Worm (Caenorhabditis elegans) whole organism, L2 larva: Measurements from ENCODE around the gene mdt-11.

Experiments
- C34F6.9 ChIP-seq: fragments of 150-350 bp; optimal IDR thresholded peaks from 2 replicates; lab custom pipeline; 2014; ENCODE audit warnings: missing biosample characterization, missing genetic modification characterization
- F13H6.1 ChIP-seq: sonication (generic microtip); optimal IDR thresholded peaks from 2 replicates; lab custom pipeline; 2016; ENCODE audit warnings: missing genetic modification characterization, missing compliant biosample characterization
- Y55F3AM.14 ChIP-seq: fragments of 200-800 bp; sonication (Bioruptor generic); optimal IDR thresholded peaks from 2 replicates; lab custom pipeline; 2018; ENCODE audit warnings: mild to moderate bottlenecking, missing genetic modification characterization, missing compliant biosample characterization
- ZK546.5 ChIP-seq: sonication (generic microtip); optimal IDR thresholded peaks from 2 replicates; lab custom pipeline; 2017; ENCODE audit warnings: missing biosample characterization, missing genetic modification characterization
- ama-1 ChIP-seq: fragments of 150-350 bp; optimal IDR thresholded peaks from 2 replicates; lab custom pipeline; 2018; ENCODE audit warnings: inconsistent platforms
- blmp-1 ChIP-seq: sonication (generic microtip); optimal IDR thresholded peaks from 2 replicates; lab custom pipeline; 2017; ENCODE audit warnings: missing genetic modification characterization, mild to moderate bottlenecking, missing compliant biosample characterization, antibody characterized with exemption, moderate library complexity; ENCODE audit not compliant: insufficient read depth
- ceh-16 ChIP-seq: fragments of 150-350 bp; optimal IDR thresholded peaks from 2 replicates; lab custom pipeline; 2014; ENCODE audit warnings: missing biosample characterization, missing genetic modification characterization
- ceh-82 ChIP-seq: fragments of 150-350 bp; optimal IDR thresholded peaks from 2 replicates; lab custom pipeline; 2014; ENCODE audit warnings: missing biosample characterization, missing genetic modification characterization
- crh-2 ChIP-seq: sonication (generic microtip); optimal IDR thresholded peaks from 2 replicates; lab custom pipeline; 2017; ENCODE audit warnings: missing biosample characterization, missing genetic modification characterization
- egl-27 ChIP-seq: sonication (generic microtip); optimal IDR thresholded peaks from 3 replicates; lab custom pipeline; 2017; ENCODE audit warnings: missing biosample characterization, missing genetic modification reagents, missing genetic modification characterization
- elt-1 ChIP-seq: fragments of 150-350 bp; optimal IDR thresholded peaks from 2 replicates; lab custom pipeline; 2014; ENCODE audit warnings: missing biosample characterization, missing genetic modification characterization
- elt-3 ChIP-seq: sonication (generic microtip); optimal IDR thresholded peaks from 2 replicates; lab custom pipeline; 2017; ENCODE audit warnings: missing biosample characterization, missing genetic modification characterization
- fos-1 ChIP-seq: fragments of 150-350 bp; optimal IDR thresholded peaks from 2 replicates; lab custom pipeline; 2014; ENCODE audit warnings: missing biosample characterization, missing genetic modification characterization
- gmeb-1 ChIP-seq: fragments of 150-350 bp; optimal IDR thresholded peaks from 2 replicates; lab custom pipeline; 2014; ENCODE audit warnings: missing biosample characterization, missing genetic modification characterization
- lin-11 ChIP-seq: fragments of 150-350 bp; sonication (generic microtip); optimal IDR thresholded peaks from 2 replicates; lab custom pipeline; 2014; ENCODE audit warnings: missing biosample characterization, missing genetic modification characterization, inconsistent platforms, mixed read lengths
- lin-13 ChIP-seq: fragments of 150-350 bp; optimal IDR thresholded peaks from 2 replicates; lab custom pipeline; 2014; ENCODE audit warnings: missing biosample characterization, missing genetic modification reagents, missing genetic modification characterization
- lin-39 ChIP-seq: fragments of 150-350 bp; optimal IDR thresholded peaks from 2 replicates; lab custom pipeline; 2014; ENCODE audit warnings: missing biosample characterization, missing genetic modification reagents, missing genetic modification characterization
- lsy-2 ChIP-seq, 2 experiments: fragments of 150-350 bp in 1 of 2; sonication (generic microtip) in 1 of 2; optimal IDR thresholded peaks; 2 replicates each; lab custom pipeline; 2014 to 2017; ENCODE audit warnings: missing biosample characterization in 2 of 2, missing genetic modification characterization in 2 of 2
- mab-5 ChIP-seq: fragments of 150-350 bp; optimal IDR thresholded peaks from 2 replicates; lab custom pipeline; 2014; ENCODE audit warnings: missing biosample characterization, missing genetic modification characterization
- mbf-1 ChIP-seq: sonication (generic microtip); optimal IDR thresholded peaks from 2 replicates; lab custom pipeline; 2017; ENCODE audit warnings: missing biosample characterization, missing genetic modification characterization
- mdl-1 ChIP-seq, 2 experiments: fragments of 150-350 bp in 1 of 2; sonication (generic microtip) in 1 of 2; optimal IDR thresholded peaks; 2 replicates each; lab custom pipeline; 2017; ENCODE audit warnings: missing biosample characterization in 2 of 2, missing genetic modification characterization in 2 of 2
- nhr-10 ChIP-seq: sonication (generic microtip); optimal IDR thresholded peaks from 2 replicates; lab custom pipeline; 2017; ENCODE audit warnings: missing biosample characterization, missing genetic modification characterization
- nhr-11 ChIP-seq: fragments of 150-350 bp; optimal IDR thresholded peaks from 2 replicates; lab custom pipeline; 2014; ENCODE audit warnings: missing biosample characterization, missing genetic modification characterization
- nhr-12 ChIP-seq: fragments of 150-350 bp; optimal IDR thresholded peaks from 2 replicates; lab custom pipeline; 2014; ENCODE audit warnings: missing biosample characterization, missing genetic modification characterization
- nhr-129 ChIP-seq: fragments of 150-350 bp; optimal IDR thresholded peaks from 2 replicates; lab custom pipeline; 2014; ENCODE audit warnings: missing biosample characterization, missing genetic modification characterization
- nhr-237 ChIP-seq: fragments of 150-350 bp; optimal IDR thresholded peaks from 2 replicates; lab custom pipeline; 2014; ENCODE audit warnings: missing biosample characterization, missing genetic modification characterization
- nhr-25 ChIP-seq: fragments of 150-350 bp; sonication (generic microtip); optimal IDR thresholded peaks from 3 replicates; lab custom pipeline; 2014; ENCODE audit warnings: missing biosample characterization, missing genetic modification characterization
- nhr-6 ChIP-seq: fragments of 150-350 bp; optimal IDR thresholded peaks from 2 replicates; lab custom pipeline; 2014; ENCODE audit warnings: missing biosample characterization, missing genetic modification characterization
- sem-4 ChIP-seq: fragments of 150-350 bp; optimal IDR thresholded peaks from 2 replicates; lab custom pipeline; 2014; ENCODE audit warnings: missing biosample characterization, missing genetic modification reagents, missing genetic modification characterization
- skn-1 ChIP-seq: sonication (generic microtip); optimal IDR thresholded peaks from 2 replicates; lab custom pipeline; 2017; ENCODE audit warnings: missing biosample characterization, missing genetic modification characterization
- sma-3 ChIP-seq: sonication (generic microtip); optimal IDR thresholded peaks from 2 replicates; lab custom pipeline; 2016; ENCODE audit warnings: missing genetic modification reagents, missing genetic modification characterization, missing compliant biosample characterization
- sma-9 ChIP-seq, 2 experiments: fragments of 150-350 bp in 1 of 2; sonication (generic microtip) in 1 of 2; optimal IDR thresholded peaks; 2 replicates each; lab custom pipeline; 2014 to 2016; ENCODE audit warnings: missing genetic modification characterization in 2 of 2, mild to moderate bottlenecking in 1 of 2, missing biosample characterization in 1 of 2, missing compliant biosample characterization in 1 of 2, missing genetic modification reagents in 1 of 2, moderate library complexity in 1 of 2
- snpc-4 ChIP-seq: fragments of 150-350 bp; optimal IDR thresholded peaks from 2 replicates; lab custom pipeline; 2014; ENCODE audit warnings: missing biosample characterization, missing genetic modification characterization
- unc-39 ChIP-seq: fragments of 150-350 bp; optimal IDR thresholded peaks from 2 replicates; lab custom pipeline; 2014; ENCODE audit warnings: missing biosample characterization, missing genetic modification characterization
- unc-55 ChIP-seq: fragments of 150-350 bp; sonication (generic microtip); optimal IDR thresholded peaks from 3 replicates; lab custom pipeline; 2014; ENCODE audit warnings: missing biosample characterization, missing genetic modification reagents, missing genetic modification characterization
- unc-62 ChIP-seq: fragments of 150-350 bp; optimal IDR thresholded peaks from 2 replicates; lab custom pipeline; 2014; ENCODE audit warnings: missing biosample characterization, missing genetic modification reagents, missing genetic modification characterization
- zag-1 ChIP-seq: fragments of 150-350 bp; optimal IDR thresholded peaks from 2 replicates; lab custom pipeline; 2014; ENCODE audit warnings: missing biosample characterization, missing genetic modification characterization
- ztf-1 ChIP-seq: fragments of 200-800 bp; sonication (Bioruptor generic); conservative IDR thresholded peaks from 2 replicates; pipeline ENCODE4 v1.3.6; 2022; ENCODE audit warnings: missing genetic modification characterization, missing compliant biosample characterization
- ztf-11 ChIP-seq: sonication (generic microtip); optimal IDR thresholded peaks from 2 replicates; lab custom pipeline; 2017; ENCODE audit warnings: missing biosample characterization, missing genetic modification characterization
- ztf-4 ChIP-seq: fragments of 150-350 bp; optimal IDR thresholded peaks from 2 replicates; lab custom pipeline; 2014; ENCODE audit warnings: missing biosample characterization, missing genetic modification characterization

Gene mdt-11

ce11 chrIII:5018116-5018689 lies 2.8 kb upstream of the mdt-11 start, which contains the start of gene wip-1 (continued):
- TF ChIP-seq nhr-25 (tag; lab: Kevin White, UChicago) (peak; percentile 99), snpc-4 (tag; lab: Kevin White, UChicago) (peak; percentile 88), ama-1 (lab: Kevin White, UChicago) (peak; percentile 66)

ce11 chrIII:5021689-5022088 lies 665 bp downstream of the mdt-11 start, which contains the start of gene R144.3:
Gene R144.3, plus strand, starts transcription at chrIII:5021989.
- no peak for TF ChIP-seq unc-39
- TF ChIP-seq lin-39 (tag; lab: Kevin White, UChicago), result no peak
- TF ChIP-seq ztf-11 (tag; lab: Kevin White, UChicago), result no peak
- no peak for TF ChIP-seq ztf-1 (GFP tag; lab: Robert Waterston, UW)
- no peak for TF ChIP-seq unc-62
- no peak for TF ChIP-seq lsy-2 (tag; optimal IDR thresholded peaks at IDR 0.05; lab: Kevin White, UChicago)
- no peak for TF ChIP-seq nhr-10 (tag; lab: Kevin White, UChicago)
- no peak for TF ChIP-seq crh-2 (tag; lab: Kevin White, UChicago)
- TF ChIP-seq ztf-4, result no peak
- TF ChIP-seq nhr-129 (tag; lab: Kevin White, UChicago), result no peak
- TF ChIP-seq, all 48 proteins: peak for 0

- no peak for TF ChIP-seq sma-9 (GFP tag; optimal IDR thresholded peaks at IDR 0.05; lab: Kevin White, UChicago)
- no peak for TF ChIP-seq sma-9 (tag; optimal IDR thresholded peaks at IDR 0.05; lab: Kevin White, UChicago)
- no peak for TF ChIP-seq mbf-1 (tag; lab: Kevin White, UChicago)
- TF ChIP-seq lin-13 (GFP tag; lab: Kevin White, UChicago), result no peak
- no peak for TF ChIP-seq nhr-11 (tag; lab: Kevin White, UChicago)
- TF ChIP-seq ceh-82, result no peak
- no peak for TF ChIP-seq elt-1 (tag; lab: Kevin White, UChicago)
- TF ChIP-seq snpc-4 (tag; lab: Kevin White, UChicago), result no peak
- TF ChIP-seq nhr-6, result no peak
- no peak for TF ChIP-seq Y55F3AM.14
- no peak for TF ChIP-seq ama-1 (lab: Kevin White, UChicago)
- TF ChIP-seq ceh-16 (tag; lab: Kevin White, UChicago), result no peak
- TF ChIP-seq skn-1 (tag; lab: Kevin White, UChicago), result no peak
- no peak for TF ChIP-seq unc-39
- TF ChIP-seq mdl-1 (tag; optimal IDR thresholded peaks at IDR 0.05; lab: Kevin White, UChicago), result no peak
- TF ChIP-seq fos-1, result no peak
- no peak for TF ChIP-seq unc-55 (GFP tag; lab: Kevin White, UChicago)
These were observed 1.9 kb downstream of the mdt-11 start, which contains the start of gene R144.13 for ce11 chrIII:5022964-5023363. Gene R144.13, plus strand, starts transcription at chrIII:5023264.

DNA sequence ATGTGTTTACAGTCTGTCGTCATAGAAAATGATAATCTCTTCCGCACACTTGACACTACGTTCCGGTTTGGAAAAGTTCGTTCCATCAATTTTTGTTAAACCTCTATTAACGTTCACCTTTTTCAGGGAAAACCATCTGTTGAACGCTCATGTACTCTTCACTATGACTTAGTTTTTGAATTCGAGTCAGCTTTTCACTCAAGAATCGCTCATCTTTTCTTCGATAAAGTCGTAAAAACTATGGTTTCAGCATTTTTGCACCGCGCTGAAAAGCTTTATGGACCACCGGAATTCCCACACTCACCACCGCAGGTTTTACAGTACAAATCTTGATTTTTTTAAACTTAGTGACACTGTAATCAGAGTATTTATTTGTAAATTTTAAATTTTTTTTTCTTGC lies 2.6 kb downstream of the mdt-11 start:
- TF ChIP-seq gmeb-1 (tag; lab: Kevin White, UChicago), result no peak
- no peak for TF ChIP-seq mbf-1 (tag; lab: Kevin White, UChicago)

DNA sequence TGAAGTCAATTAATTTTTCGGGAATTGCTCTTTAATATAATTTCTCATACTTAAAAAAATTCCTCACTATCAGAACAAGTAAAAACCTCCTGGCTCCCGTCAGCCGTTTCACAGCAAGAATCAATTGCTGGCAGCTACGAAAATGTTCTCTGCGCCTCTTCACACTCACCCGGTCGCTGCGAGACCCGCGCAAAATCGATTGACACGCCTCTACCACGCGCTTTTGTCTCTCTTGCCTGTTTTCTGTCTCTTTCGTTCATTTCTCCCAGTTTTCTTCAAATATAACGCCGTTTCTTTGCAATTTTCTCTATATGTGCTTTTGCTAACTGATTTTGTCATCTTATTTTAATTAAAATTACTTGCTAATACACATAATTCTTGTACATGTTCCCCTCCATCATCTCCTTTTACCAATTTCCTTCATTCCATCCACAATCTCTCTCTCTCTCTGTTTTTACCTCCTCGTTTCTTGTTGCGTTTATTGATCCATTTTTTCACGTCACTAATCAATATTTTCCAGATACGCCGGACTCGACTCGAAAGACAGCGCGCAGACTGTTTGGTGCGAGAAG lies 3.5 kb downstream of the mdt-11 start, which contains the start of gene pcf-11:
pcf-11 (plus strand) TSS at position 522 of the 572 bp plus-strand sequence.
- TF ChIP-seq Y55F3AM.14, result no peak
- TF ChIP-seq elt-3 (tag; lab: Kevin White, UChicago), result no peak
- peak; percentile 64 for TF ChIP-seq lin-13 (GFP tag; lab: Kevin White, UChicago)
- peak; percentile 52 for TF ChIP-seq nhr-129 (tag; lab: Kevin White, UChicago)
- TF ChIP-seq elt-1 (tag; lab: Kevin White, UChicago), result no peak
- TF ChIP-seq nhr-237, result no peak
- no peak for TF ChIP-seq ztf-11 (tag; lab: Kevin White, UChicago)
- peak; percentile 84 for TF ChIP-seq crh-2 (tag; lab: Kevin White, UChicago)
- peak; percentile 31 for TF ChIP-seq mab-5
- peak; percentile 47 for TF ChIP-seq blmp-1
- no peak for TF ChIP-seq egl-27
- TF ChIP-seq mbf-1 (tag; lab: Kevin White, UChicago), result no peak
- no peak for TF ChIP-seq nhr-12 (tag; lab: Kevin White, UChicago)
- peak; percentile 50 for TF ChIP-seq gmeb-1 (tag; lab: Kevin White, UChicago)
- TF ChIP-seq unc-55 (GFP tag; lab: Kevin White, UChicago), result peak; percentile 77
- peak; percentile 75 for TF ChIP-seq lin-11 (tag; lab: Kevin White, UChicago)
- peak; percentile 84 for TF ChIP-seq C34F6.9 (tag; lab: Kevin White, UChicago)
- peak; percentile 48 for TF ChIP-seq F13H6.1
- peak; percentile 83 for TF ChIP-seq ama-1 (lab: Kevin White, UChicago)
- TF ChIP-seq sma-3 (GFP tag; lab: Kevin White, UChicago), result peak; percentile 42
- no peak for TF ChIP-seq skn-1 (tag; lab: Kevin White, UChicago)
- TF ChIP-seq nhr-25 (tag; lab: Kevin White, UChicago), result peak; percentile 44
- peak; percentile 68 for TF ChIP-seq sem-4 (tag; lab: Kevin White, UChicago)
- no peak for TF ChIP-seq zag-1 (tag; lab: Kevin White, UChicago)
- TF ChIP-seq ZK546.5 (tag; lab: Kevin White, UChicago), result no peak
- TF ChIP-seq lin-39 (tag; lab: Kevin White, UChicago), result no peak
- peak; percentile 46 for TF ChIP-seq fos-1
- TF ChIP-seq nhr-11 (tag; lab: Kevin White, UChicago), result no peak
- TF ChIP-seq sma-9 (GFP tag; optimal IDR thresholded peaks at IDR 0.05; lab: Kevin White, UChicago), result peak; percentile 20
- no peak for TF ChIP-seq sma-9 (tag; optimal IDR thresholded peaks at IDR 0.05; lab: Kevin White, UChicago)
- no peak for TF ChIP-seq ceh-82
- peak; percentile 43 to 63 for TF ChIP-seq lsy-2 (tag; optimal IDR thresholded peaks at IDR 0.05; lab: Kevin White, UChicago)
- TF ChIP-seq mdl-1 (tag; optimal IDR thresholded peaks at IDR 0.05; lab: Kevin White, UChicago), result peak; percentile 66 to 77
- TF ChIP-seq unc-62, result no peak
